Fruit fly (Drosophila melanogaster): ENCODE measurements around the gene CG13689.

DNA sequence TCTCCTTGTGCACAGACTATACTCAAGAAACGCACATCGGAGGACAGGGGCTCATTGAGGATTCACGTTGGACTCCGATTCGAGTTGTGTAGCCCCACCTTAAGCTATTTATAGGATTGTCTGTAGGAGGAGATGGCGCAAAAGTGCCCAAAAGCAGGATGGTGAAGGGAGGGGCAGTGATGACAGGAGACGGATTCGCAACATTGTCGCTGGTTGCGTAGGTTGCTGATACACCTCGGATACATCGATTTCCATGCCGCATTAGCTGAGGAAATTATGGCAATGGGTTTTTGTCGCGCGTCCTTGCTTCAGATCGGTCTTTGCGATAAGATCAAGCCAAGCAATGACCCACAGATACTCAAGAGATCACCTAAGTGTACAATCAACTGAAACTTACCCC, 45.0 kb downstream of the CG13689 start:
- TF ChIP-seq ttk (optimal IDR thresholded peaks at IDR 0.05) (no peak), psq (optimal IDR thresholded peaks at IDR 0.05) (no peak), Myc (optimal IDR thresholded peaks at IDR 0.05) (no peak), h (optimal IDR thresholded peaks at IDR 0.05) (no peak), Sin3A (optimal IDR thresholded peaks at IDR 0.05) (no peak)
